Worm (Caenorhabditis elegans): ENCODE measurements around the gene ZC84.1.

The ZC84.1 gene

DNA sequence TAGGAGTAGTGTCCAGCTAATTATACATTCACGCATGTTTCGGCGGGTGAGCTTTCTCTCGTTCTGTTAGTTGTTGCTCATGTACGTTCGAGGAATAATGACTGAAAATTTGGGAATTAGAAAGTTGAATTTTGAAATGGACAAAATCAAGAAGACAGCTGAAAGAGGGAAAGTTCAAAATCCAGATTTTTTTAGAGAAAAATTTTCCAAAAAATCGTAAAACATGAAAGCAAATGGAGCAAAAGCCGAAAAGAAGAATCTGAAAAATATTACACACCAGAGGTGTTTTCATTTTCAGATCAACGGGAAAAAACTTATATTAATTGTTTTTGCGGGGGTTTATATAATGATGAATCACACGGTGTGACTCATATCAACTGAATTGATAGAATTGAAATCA is 33.4 kb downstream of the ZC84.1 start, which contains the start of gene ina-1:
Gene ina-1 (minus strand): TSS at position 101 of the 400 bp plus-strand sequence.
- TF ChIP-seq nhr-43 (tag; optimal IDR thresholded peaks at IDR 0.05; ENCODE audit: poor library complexity, severe bottlenecking): no peak

DNA sequence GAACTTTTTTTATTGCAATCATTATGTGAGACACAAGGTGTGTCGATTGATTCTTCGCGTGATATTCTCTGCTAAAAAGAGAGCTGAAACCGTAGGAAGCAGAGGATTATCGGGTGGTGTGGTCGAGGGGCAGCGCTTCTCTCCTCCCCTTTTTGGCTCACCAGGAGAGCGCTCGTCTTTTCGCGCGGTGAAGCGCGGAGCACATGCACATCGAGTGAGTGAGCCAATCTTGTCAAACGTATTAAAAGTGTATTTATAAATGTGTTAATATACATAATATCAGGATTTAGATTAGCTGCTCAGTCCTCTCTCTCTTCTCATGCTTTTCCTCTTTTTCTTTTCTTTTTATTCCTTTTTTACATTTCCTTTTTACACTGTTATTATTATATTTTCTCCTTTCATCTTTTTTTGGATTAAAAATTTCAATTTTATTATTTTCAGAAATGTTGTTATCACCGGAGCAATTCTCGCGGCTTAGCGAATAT is 43.4 kb downstream of the ZC84.1 start, which contains the start of gene dgk-3:
Gene dgk-3 (plus strand): TSS at position 435 of the 485 bp plus-strand sequence.
- no peak for TF ChIP-seq elt-1 (tag; optimal IDR thresholded peaks at IDR 0.05)
- no peak for TF ChIP-seq mml-1 (tag; optimal IDR thresholded peaks at IDR 0.05)

DNA sequence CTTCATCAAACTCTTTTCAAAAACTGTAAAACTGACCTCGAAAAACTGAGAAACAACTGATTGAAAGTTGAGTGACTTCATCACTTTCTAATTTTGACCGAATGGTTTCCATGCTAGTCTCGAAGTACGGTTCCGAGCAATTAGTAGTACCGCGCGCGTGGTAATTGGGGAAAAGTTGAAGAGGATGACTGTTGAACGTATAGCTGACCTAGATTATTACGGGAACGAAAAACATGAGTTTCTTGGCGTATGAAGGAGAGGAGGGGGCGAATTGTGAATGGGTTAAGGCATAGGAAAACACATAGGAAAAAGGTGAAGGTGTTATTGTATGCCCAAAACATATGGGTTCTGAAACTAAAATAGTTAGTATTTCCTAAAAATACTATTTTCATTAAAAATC is 44.5 kb downstream of the ZC84.1 start, which contains the start of gene ptr-9:
Gene ptr-9 (minus strand): TSS at position 101 of the 400 bp plus-strand sequence.
- TF ChIP-seq ceh-82 (tag; optimal IDR thresholded peaks at IDR 0.05): no peak
- TF ChIP-seq lin-39 (tag; optimal IDR thresholded peaks at IDR 0.05): no peak
- no peak for TF ChIP-seq nfya-1 (tag; optimal IDR thresholded peaks at IDR 0.05; ENCODE audit: insufficient read depth)
- TF ChIP-seq aly-2 (tag; optimal IDR thresholded peaks at IDR 0.05): no peak
- no peak for TF ChIP-seq nhr-237 (tag; optimal IDR thresholded peaks at IDR 0.05)
- TF ChIP-seq R02D3.7 (tag; optimal IDR thresholded peaks at IDR 0.05): no peak
- no peak for TF ChIP-seq mdl-1 (tag; optimal IDR thresholded peaks at IDR 0.05)
- TF ChIP-seq eor-1 (tag; optimal IDR thresholded peaks at IDR 0.05): no peak
- TF ChIP-seq nhr-76 (tag; optimal IDR thresholded peaks at IDR 0.05): no peak
- TF ChIP-seq ztf-4 (tag; optimal IDR thresholded peaks at IDR 0.05): no peak
- no peak for TF ChIP-seq ceh-16 (tag; optimal IDR thresholded peaks at IDR 0.05)

DNA sequence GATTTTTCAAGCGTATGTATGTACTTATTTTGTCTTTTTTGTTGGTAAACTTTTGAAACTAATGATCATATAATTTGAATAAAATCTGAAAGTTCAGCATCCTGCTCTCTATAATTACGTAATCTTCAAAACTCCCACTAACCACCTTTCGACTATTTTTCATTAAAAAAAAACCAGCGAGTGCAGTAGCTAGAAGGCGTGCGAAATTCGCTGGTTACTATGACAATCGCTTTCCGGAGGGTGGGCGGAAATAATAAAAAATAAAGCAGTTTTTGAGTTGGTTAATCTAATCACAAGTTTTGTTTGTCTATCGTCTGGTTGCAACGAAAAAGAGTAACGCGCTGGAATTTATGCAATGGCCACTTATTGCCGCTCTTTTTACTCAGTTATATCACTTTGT is 51.3 kb downstream of the ZC84.1 start, which contains the start of gene irld-34:
Gene irld-34 (plus strand): TSS at position 301 of the 400 bp plus-strand sequence.
- no peak for TF ChIP-seq aly-2 (tag; optimal IDR thresholded peaks at IDR 0.05)
- TF ChIP-seq lin-39 (tag; optimal IDR thresholded peaks at IDR 0.05): no peak
- TF ChIP-seq sea-2 (GFP tag; optimal IDR thresholded peaks at IDR 0.05): no peak
- TF ChIP-seq nhr-23 (tag; optimal IDR thresholded peaks at IDR 0.05): no peak
- no peak for TF ChIP-seq ceh-9 (tag; optimal IDR thresholded peaks at IDR 0.05)
- TF ChIP-seq ceh-16 (tag; optimal IDR thresholded peaks at IDR 0.05): no peak
- TF ChIP-seq fkh-10 (GFP tag; optimal IDR thresholded peaks at IDR 0.05): no peak
- TF ChIP-seq nhr-77 (tag; optimal IDR thresholded peaks at IDR 0.05): no peak
- TF ChIP-seq ceh-82 (tag; optimal IDR thresholded peaks at IDR 0.05): no peak
- no peak for TF ChIP-seq unc-39 (tag; optimal IDR thresholded peaks at IDR 0.05)
- no peak for TF ChIP-seq egl-27 (tag; optimal IDR thresholded peaks at IDR 0.05)

DNA sequence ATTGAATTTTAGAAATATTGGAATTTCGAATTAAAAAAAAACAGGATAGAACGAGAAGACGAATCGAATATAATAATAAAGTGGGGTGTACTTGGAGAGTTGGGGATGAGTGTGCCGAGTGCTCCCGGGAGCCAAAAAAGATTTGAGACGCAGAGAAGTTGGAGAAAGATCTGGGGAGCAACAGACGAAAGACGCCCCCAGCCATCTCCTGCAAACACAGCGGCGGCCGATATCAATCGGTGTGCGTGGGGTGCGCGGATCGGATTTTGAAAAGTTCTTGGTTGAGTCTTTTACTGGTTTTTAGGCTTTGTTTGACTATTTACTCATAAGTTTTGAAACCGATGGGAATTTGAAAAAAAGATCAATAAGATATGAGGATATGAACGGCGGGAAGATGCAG is 52.3 kb downstream of the ZC84.1 start, which contains the start of gene nhl-1:
Gene nhl-1 (minus strand): TSS at position 101 of the 400 bp plus-strand sequence.
- TF ChIP-seq snpc-4 (tag; optimal IDR thresholded peaks at IDR 0.05) (no peak), unc-62 (GFP tag; optimal IDR thresholded peaks at IDR 0.05) (no peak), nhr-12 (tag; optimal IDR thresholded peaks at IDR 0.05) (no peak), ceh-9 (tag; optimal IDR thresholded peaks at IDR 0.05) (no peak), pha-4 (tag; optimal IDR thresholded peaks at IDR 0.05) (no peak), skn-1 (tag; optimal IDR thresholded peaks at IDR 0.05) (no peak), elt-2 (tag; optimal IDR thresholded peaks at IDR 0.05) (no peak), aly-2 (tag; optimal IDR thresholded peaks at IDR 0.05) (no peak), fkh-10 (GFP tag; optimal IDR thresholded peaks at IDR 0.05) (no peak), R02D3.7 (tag; optimal IDR thresholded peaks at IDR 0.05) (no peak), mdl-1 (tag; optimal IDR thresholded peaks at IDR 0.05) (no peak), fkh-2 (tag; optimal IDR thresholded peaks at IDR 0.05) (no peak), nhr-67 (tag; optimal IDR thresholded peaks at IDR 0.05) (no peak), nfya-1 (tag; optimal IDR thresholded peaks at IDR 0.05; ENCODE audit: insufficient read depth) (no peak), elt-3 (tag; optimal IDR thresholded peaks at IDR 0.05) (no peak), hmg-11 (tag; optimal IDR thresholded peaks at IDR 0.05) (no peak), tbx-2 (tag; optimal IDR thresholded peaks at IDR 0.05) (no peak), sea-2 (GFP tag; optimal IDR thresholded peaks at IDR 0.05) (no peak), zag-1 (tag; optimal IDR thresholded peaks at IDR 0.05) (no peak)
